Worm (Caenorhabditis elegans) whole organism, L3 larva: ENCODE measurements around the gene acy-3.
A peak's percentile ranks its signal among the peaks of the same experiment; 100 is the strongest.

Experiments
- R02D3.7 ChIP-seq: fragments of 150-350 bp; optimal IDR thresholded peaks from 2 replicates; lab custom pipeline; 2014; ENCODE audit warnings: missing biosample characterization, missing genetic modification characterization
- aly-2 ChIP-seq: fragments of 150-350 bp; optimal IDR thresholded peaks from 2 replicates; lab custom pipeline; 2014; ENCODE audit warnings: missing biosample characterization, missing genetic modification characterization
- ama-1 ChIP-seq: fragments of 150-350 bp; optimal IDR thresholded peaks from 2 replicates; lab custom pipeline; 2018
- ceh-16 ChIP-seq: sonication (generic microtip); optimal IDR thresholded peaks from 2 replicates; lab custom pipeline; 2017; ENCODE audit warnings: missing biosample characterization, missing genetic modification characterization
- ceh-9 ChIP-seq: sonication (generic microtip); optimal IDR thresholded peaks from 2 replicates; lab custom pipeline; 2018; ENCODE audit warnings: missing biosample characterization, missing genetic modification characterization
- egl-5 ChIP-seq: fragments of 150-350 bp; optimal IDR thresholded peaks from 2 replicates; lab custom pipeline; 2017; ENCODE audit warnings: missing biosample characterization, missing genetic modification reagents, missing genetic modification characterization, inconsistent platforms
- elt-2 ChIP-seq: sonication (generic microtip); optimal IDR thresholded peaks from 2 replicates; lab custom pipeline; 2016; ENCODE audit warnings: missing genetic modification reagents, mild to moderate bottlenecking, missing genetic modification characterization, missing compliant biosample characterization
- fkh-10 ChIP-seq: sonication (generic microtip); optimal IDR thresholded peaks from 2 replicates; lab custom pipeline; 2017; ENCODE audit warnings: missing biosample characterization, missing genetic modification reagents, missing genetic modification characterization
- fkh-2 ChIP-seq: fragments of 150-350 bp; optimal IDR thresholded peaks from 2 replicates; lab custom pipeline; 2014; ENCODE audit warnings: missing biosample characterization, missing genetic modification reagents, missing genetic modification characterization
- fos-1 ChIP-seq: fragments of 150-350 bp; optimal IDR thresholded peaks from 2 replicates; lab custom pipeline; 2014; ENCODE audit warnings: missing biosample characterization, missing genetic modification characterization
- jun-1 ChIP-seq: fragments of 150-350 bp; optimal IDR thresholded peaks from 2 replicates; lab custom pipeline; 2014; ENCODE audit warnings: missing biosample characterization, missing genetic modification reagents, missing genetic modification characterization
- lin-15B ChIP-seq: fragments of 150-350 bp; optimal IDR thresholded peaks from 2 replicates; lab custom pipeline; 2014; ENCODE audit warnings: missing biosample characterization, missing genetic modification characterization
- lin-39 ChIP-seq: fragments of 150-350 bp; optimal IDR thresholded peaks from 2 replicates; lab custom pipeline; 2018; ENCODE audit warnings: missing biosample characterization, missing genetic modification reagents, missing genetic modification characterization
- lsy-12 ChIP-seq: sonication (generic microtip); optimal IDR thresholded peaks from 2 replicates; lab custom pipeline; 2016; ENCODE audit warnings: mild to moderate bottlenecking, missing genetic modification characterization, missing compliant biosample characterization
- mdl-1 ChIP-seq: fragments of 150-350 bp; optimal IDR thresholded peaks from 2 replicates; lab custom pipeline; 2014; ENCODE audit warnings: missing biosample characterization, missing genetic modification characterization
- mml-1 ChIP-seq: fragments of 150-350 bp; sonication (generic microtip); optimal IDR thresholded peaks from 3 replicates; lab custom pipeline; 2014; ENCODE audit warnings: missing biosample characterization, missing genetic modification characterization
- nfya-1 ChIP-seq: sonication (generic microtip); optimal IDR thresholded peaks from 2 replicates; lab custom pipeline; 2017; ENCODE audit warnings: missing genetic modification characterization, mild to moderate bottlenecking, missing compliant biosample characterization, antibody characterized with exemption, moderate library complexity; ENCODE audit not compliant: insufficient read depth
- nhr-11 ChIP-seq: fragments of 150-350 bp; optimal IDR thresholded peaks from 2 replicates; lab custom pipeline; 2014; ENCODE audit warnings: missing biosample characterization, missing genetic modification characterization
- nhr-12 ChIP-seq: fragments of 150-350 bp; optimal IDR thresholded peaks from 2 replicates; lab custom pipeline; 2014; ENCODE audit warnings: missing biosample characterization, missing genetic modification characterization
- nhr-25 ChIP-seq: sonication (generic microtip); optimal IDR thresholded peaks from 2 replicates; lab custom pipeline; 2017; ENCODE audit warnings: missing biosample characterization, missing genetic modification characterization
- nhr-43 ChIP-seq: sonication (generic microtip); optimal IDR thresholded peaks from 2 replicates; lab custom pipeline; 2016; ENCODE audit warnings: mild to moderate bottlenecking, missing genetic modification characterization, missing compliant biosample characterization; ENCODE audit not compliant: poor library complexity, severe bottlenecking
- nhr-67 ChIP-seq: fragments of 150-350 bp; optimal IDR thresholded peaks from 2 replicates; lab custom pipeline; 2014; ENCODE audit warnings: missing biosample characterization, missing genetic modification characterization
- nhr-76 ChIP-seq: fragments of 150-350 bp; sonication (generic microtip); optimal IDR thresholded peaks from 5 replicates; lab custom pipeline; 2014; ENCODE audit warnings: missing biosample characterization, missing genetic modification characterization
- nhr-77 ChIP-seq: fragments of 150-350 bp; optimal IDR thresholded peaks from 2 replicates; lab custom pipeline; 2014; ENCODE audit warnings: missing biosample characterization, missing genetic modification characterization
- pha-4 ChIP-seq: fragments of 150-350 bp; optimal IDR thresholded peaks from 2 replicates; lab custom pipeline; 2014; ENCODE audit warnings: missing biosample characterization, missing genetic modification reagents, missing genetic modification characterization
- pqm-1 ChIP-seq: fragments of 150-350 bp; optimal IDR thresholded peaks from 2 replicates; lab custom pipeline; 2017; ENCODE audit warnings: missing biosample characterization, missing genetic modification characterization, inconsistent platforms
- snpc-4 ChIP-seq: fragments of 150-350 bp; optimal IDR thresholded peaks from 2 replicates; lab custom pipeline; 2014; ENCODE audit warnings: missing biosample characterization, missing genetic modification characterization
- unc-39 ChIP-seq: sonication (generic microtip); optimal IDR thresholded peaks from 4 replicates; lab custom pipeline; 2017; ENCODE audit warnings: missing biosample characterization, missing genetic modification characterization
- unc-62 ChIP-seq: fragments of 150-350 bp; sonication (generic microtip); optimal IDR thresholded peaks from 4 replicates; lab custom pipeline; 2014; ENCODE audit warnings: missing biosample characterization, missing genetic modification reagents, missing genetic modification characterization
- zag-1 ChIP-seq: fragments of 150-350 bp; optimal IDR thresholded peaks from 2 replicates; lab custom pipeline; 2014; ENCODE audit warnings: missing biosample characterization, missing genetic modification characterization
- ztf-11 ChIP-seq: fragments of 150-350 bp; optimal IDR thresholded peaks from 2 replicates; lab custom pipeline; 2014; ENCODE audit warnings: missing biosample characterization, missing genetic modification characterization
- ztf-4 ChIP-seq: fragments of 150-350 bp; optimal IDR thresholded peaks from 2 replicates; lab custom pipeline; 2014; ENCODE audit warnings: missing biosample characterization, missing genetic modification characterization

Gene acy-3

DNA sequence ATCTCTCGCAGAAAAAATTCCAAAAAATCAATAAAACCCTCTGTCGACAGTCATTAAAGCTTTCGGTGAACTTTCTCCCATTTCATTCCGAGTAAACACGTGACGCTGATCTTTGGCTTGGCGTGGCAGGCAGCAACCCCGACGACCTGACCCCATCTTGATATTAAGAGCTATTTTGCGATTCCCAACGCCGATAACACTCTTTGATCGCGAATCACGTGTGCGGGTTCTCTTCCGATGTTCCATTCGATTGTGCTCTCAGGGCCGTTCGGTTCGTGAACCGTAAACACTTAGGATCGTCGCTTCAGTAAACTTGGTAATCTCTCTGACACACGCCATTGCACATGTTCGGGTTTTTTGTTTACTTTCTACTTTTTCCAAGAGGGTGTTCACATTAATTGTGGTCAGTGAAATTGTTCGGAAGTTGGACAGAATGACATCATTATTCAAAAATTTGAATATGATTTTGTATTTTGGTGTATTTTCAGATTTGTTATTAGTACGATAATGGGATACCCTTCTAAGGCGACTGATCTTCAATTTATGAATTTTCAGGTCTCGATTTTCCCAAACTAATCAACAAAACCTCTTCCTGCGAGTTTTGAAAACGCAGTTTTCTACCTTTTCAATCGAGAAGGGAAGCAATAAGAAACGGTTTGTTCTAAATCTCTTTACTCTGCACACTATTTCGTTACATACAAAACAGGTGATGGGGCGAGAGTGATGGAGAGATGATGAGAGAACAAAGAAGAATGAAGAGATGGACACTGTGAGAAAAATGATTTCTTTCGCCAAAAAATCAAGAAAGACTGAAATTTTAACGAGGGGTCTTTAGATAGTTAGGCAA is 11.1 kb upstream of the acy-3 start (continued):
- TF ChIP-seq nhr-11 (tag; lab: Kevin White, UChicago) (no peak), nhr-67 (tag; lab: Kevin White, UChicago) (no peak), lin-39 (peak; percentile 55), nfya-1 (tag; lab: Kevin White, UChicago) (peak; percentile 37), nhr-76 (no peak), unc-62 (GFP tag; lab: Kevin White, UChicago) (no peak), fkh-2 (no peak), unc-39 (no peak), ceh-9 (tag; lab: Kevin White, UChicago) (no peak), egl-5 (tag; lab: Kevin White, UChicago) (peak; percentile 30), ama-1 (lab: Kevin White, UChicago) (peak; percentile 85), fkh-10 (GFP tag; lab: Kevin White, UChicago) (no peak), aly-2 (tag; lab: Kevin White, UChicago) (no peak), ceh-16 (tag; lab: Kevin White, UChicago) (no peak), R02D3.7 (no peak), zag-1 (tag; lab: Kevin White, UChicago) (no peak)
- TF ChIP-seq, all 47 proteins: peak for 12

- TF ChIP-seq lin-39 (no peak), nhr-67 (tag; lab: Kevin White, UChicago) (no peak), unc-39 (no peak), ama-1 (lab: Kevin White, UChicago) (peak; percentile 67)
These were observed 9.7 kb upstream of the acy-3 start for ce11 chrIII:3795933-3796332.

DNA sequence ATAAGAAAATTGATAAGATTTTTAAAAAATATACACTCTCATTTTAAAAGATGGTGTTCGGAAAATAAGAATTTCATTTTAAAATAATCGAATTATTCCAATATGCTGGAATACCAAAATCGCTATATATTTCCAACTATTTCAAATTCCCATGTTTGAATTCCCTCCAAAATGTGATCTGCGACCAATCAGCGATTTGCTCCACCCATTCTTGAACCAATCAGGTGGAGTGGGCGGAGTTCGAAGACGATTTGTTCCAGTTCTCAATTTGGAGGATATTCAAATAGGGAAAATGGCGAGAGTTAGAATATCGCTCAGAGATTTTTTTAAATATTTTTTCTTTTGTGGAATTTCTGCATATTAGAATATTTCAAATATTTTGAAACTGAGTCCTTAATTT is 4.6 kb upstream of the acy-3 start:
- TF ChIP-seq elt-2 (tag; lab: Kevin White, UChicago): peak; percentile 1
- peak; percentile 99 for TF ChIP-seq nfya-1 (tag; lab: Kevin White, UChicago)
- TF ChIP-seq nhr-77 (tag; lab: Kevin White, UChicago): no peak
- TF ChIP-seq lin-15B (tag; lab: Kevin White, UChicago): peak; percentile 3
- TF ChIP-seq unc-39: no peak

DNA sequence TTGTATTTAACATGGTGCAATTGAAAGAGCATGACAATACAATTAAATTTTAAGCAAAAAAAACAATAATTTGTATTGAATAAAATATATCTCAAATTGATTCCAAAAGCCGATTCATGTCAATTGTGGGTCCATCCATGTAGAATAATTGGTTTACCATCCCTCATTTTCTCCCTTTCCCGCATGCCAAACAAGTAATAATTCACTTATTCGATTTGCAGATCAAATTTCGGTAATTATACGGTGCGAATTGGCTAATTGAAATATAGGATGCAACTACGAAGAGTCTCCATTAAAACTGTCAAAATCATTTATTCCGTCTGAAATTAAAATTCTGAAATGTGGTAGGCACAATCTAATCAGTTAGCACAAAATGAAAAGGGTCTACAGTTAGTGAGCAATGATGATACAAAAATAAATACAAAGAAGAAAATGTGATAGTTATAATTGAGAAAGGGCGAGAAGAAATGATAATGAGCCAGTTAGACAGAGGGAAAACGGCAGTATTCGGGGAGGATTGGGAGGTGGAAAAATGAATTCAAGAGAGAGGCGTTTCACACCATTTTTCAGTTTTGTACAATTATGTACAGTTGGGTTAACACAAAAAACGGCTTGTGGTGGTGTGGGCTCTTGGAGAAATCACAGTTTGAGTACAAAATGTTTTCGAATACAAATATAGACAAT is 3.6 kb upstream of the acy-3 start:
- TF ChIP-seq snpc-4 (tag; lab: Kevin White, UChicago): no peak
- TF ChIP-seq ztf-4 (tag; lab: Kevin White, UChicago): peak; percentile 39
- no peak for TF ChIP-seq lsy-12 (tag; lab: Kevin White, UChicago)
- TF ChIP-seq nhr-12 (tag; lab: Kevin White, UChicago): no peak
- TF ChIP-seq fkh-10 (GFP tag; lab: Kevin White, UChicago): no peak
- TF ChIP-seq jun-1: no peak
- TF ChIP-seq ama-1 (lab: Kevin White, UChicago): peak; percentile 8
- TF ChIP-seq ztf-11 (tag; lab: Kevin White, UChicago): no peak
- no peak for TF ChIP-seq fos-1
- TF ChIP-seq R02D3.7: no peak
- no peak for TF ChIP-seq zag-1 (tag; lab: Kevin White, UChicago)
- no peak for TF ChIP-seq mdl-1 (tag; lab: Kevin White, UChicago)
- no peak for TF ChIP-seq nhr-43
- TF ChIP-seq nhr-25 (tag; lab: Kevin White, UChicago): peak; percentile 33
- no peak for TF ChIP-seq mml-1 (tag; lab: Kevin White, UChicago)

DNA sequence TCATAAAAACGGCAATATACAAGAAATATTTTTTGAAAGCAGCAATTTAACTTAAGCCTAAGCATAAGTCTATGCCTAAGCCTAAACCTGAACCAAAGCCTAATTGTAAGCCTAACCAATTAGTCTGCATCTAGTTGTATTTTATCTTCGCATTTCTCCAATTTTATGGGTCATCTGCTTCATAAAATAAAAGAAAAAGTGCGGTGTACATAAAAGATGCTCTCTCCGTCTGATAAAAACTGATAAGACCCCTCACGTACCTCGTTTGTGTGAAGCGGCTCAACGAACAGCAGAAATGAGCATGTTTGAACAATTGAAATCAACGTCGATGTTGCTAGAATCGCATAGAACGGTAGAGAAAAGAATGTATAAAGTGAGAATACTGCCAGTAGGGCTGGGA is 1.2 kb downstream of the acy-3 start:
- TF ChIP-seq elt-2 (tag; lab: Kevin White, UChicago): peak; percentile 64
- TF ChIP-seq pha-4 (tag; lab: Kevin White, UChicago): peak; percentile 14
- no peak for TF ChIP-seq mml-1 (tag; lab: Kevin White, UChicago)
- TF ChIP-seq pqm-1 (tag; lab: Kevin White, UChicago): peak; percentile 53
